Worm (Caenorhabditis elegans): ENCODE results near the gene ceh-38.
A peak's percentile ranks its signal among the peaks of the same experiment; 100 is the strongest.

Gene ceh-38

DNA sequence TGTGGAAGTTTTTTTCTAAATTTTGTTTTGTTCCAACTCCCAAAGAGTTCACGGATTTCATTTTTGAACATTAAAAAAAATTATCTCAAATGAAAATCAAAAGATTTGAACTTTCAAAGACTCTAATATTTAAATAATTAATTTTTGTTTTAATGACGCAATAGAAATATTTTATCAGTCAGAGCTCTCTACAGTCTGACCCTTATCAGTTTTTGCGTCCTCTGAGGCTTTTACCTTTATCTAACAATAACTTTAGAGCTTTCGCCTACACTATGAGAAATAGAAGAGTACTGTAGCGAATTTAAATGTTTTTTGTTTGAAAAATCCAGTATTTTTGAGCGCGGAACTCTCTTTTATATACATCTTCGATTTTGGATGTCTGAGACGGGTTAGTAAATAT, 32.5 kb upstream of the ceh-38 start, which contains the start of gene B0252.5:
B0252.5 (minus strand) TSS at position 17 of the 400 bp plus-strand sequence.
- peak; percentile 55 for TF ChIP-seq elt-2 (tag; optimal IDR thresholded peaks at IDR 0.05)
- no peak for TF ChIP-seq unc-39 (tag; optimal IDR thresholded peaks at IDR 0.05)
- peak; percentile 9 for TF ChIP-seq pqm-1 (tag; optimal IDR thresholded peaks at IDR 0.05)

DNA sequence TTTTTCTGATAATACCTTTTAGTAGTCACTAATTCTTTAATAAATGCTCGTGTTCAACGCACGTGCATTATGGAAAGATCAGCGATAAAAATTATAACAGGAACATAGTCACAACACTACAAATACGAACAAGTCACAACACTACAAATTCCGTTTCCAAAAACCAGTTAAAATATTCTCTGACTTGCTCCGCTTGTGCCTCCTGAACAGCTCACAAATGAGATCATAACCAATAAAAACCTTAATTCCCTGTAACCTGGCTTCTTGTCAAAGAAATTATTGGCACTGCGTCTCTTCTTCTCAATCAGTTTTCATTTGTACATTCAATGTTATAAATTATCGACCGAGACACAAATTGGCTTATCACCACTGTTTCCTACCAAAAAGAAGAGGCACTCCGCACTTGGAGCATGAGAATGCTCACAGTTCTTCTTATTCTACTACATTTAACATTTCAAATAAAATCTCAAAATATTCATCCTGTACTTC, 31.9 kb upstream of the ceh-38 start, which contains the start of gene B0252.1:
B0252.1 (plus strand) TSS at position 318 of the 489 bp plus-strand sequence.
- TF ChIP-seq pqm-1 (tag; optimal IDR thresholded peaks at IDR 0.05) (peak; percentile 26), elt-2 (tag; optimal IDR thresholded peaks at IDR 0.05) (peak; percentile 65), lsy-12 (tag; optimal IDR thresholded peaks at IDR 0.05) (no peak), unc-39 (tag; optimal IDR thresholded peaks at IDR 0.05) (no peak)

DNA sequence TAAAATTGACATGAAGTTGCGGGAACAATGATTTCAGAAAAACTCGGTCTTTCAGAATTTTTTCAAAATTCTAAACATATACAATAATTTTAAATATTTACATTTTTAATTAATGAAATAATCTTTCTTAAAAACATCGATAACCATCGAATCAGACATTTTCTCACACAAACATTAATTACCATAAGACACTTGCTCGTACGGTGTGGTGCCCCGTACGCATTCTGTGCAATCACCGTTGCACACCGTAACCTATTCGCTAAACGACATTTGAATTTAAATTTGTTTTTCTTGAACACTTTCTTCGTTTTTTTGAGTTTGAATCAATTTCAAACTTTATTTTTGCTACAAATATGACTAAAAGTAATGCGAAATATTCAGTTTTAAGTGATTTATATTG, 27.5 kb upstream of the ceh-38 start:
- TF ChIP-seq nhr-43 (tag; optimal IDR thresholded peaks at IDR 0.05; ENCODE audit: poor library complexity, severe bottlenecking) (no peak), skn-1 (tag; optimal IDR thresholded peaks at IDR 0.05) (no peak), nfya-1 (tag; optimal IDR thresholded peaks at IDR 0.05; ENCODE audit: insufficient read depth) (no peak), eor-1 (tag; optimal IDR thresholded peaks at IDR 0.05) (no peak), pha-4 (tag; optimal IDR thresholded peaks at IDR 0.05) (no peak), zag-1 (tag; optimal IDR thresholded peaks at IDR 0.05) (no peak), mdl-1 (tag; optimal IDR thresholded peaks at IDR 0.05) (no peak), daf-12 (tag; optimal IDR thresholded peaks at IDR 0.05) (no peak), ama-1 (optimal IDR thresholded peaks at IDR 0.05) (no peak), unc-62 (GFP tag; optimal IDR thresholded peaks at IDR 0.05) (no peak)

DNA sequence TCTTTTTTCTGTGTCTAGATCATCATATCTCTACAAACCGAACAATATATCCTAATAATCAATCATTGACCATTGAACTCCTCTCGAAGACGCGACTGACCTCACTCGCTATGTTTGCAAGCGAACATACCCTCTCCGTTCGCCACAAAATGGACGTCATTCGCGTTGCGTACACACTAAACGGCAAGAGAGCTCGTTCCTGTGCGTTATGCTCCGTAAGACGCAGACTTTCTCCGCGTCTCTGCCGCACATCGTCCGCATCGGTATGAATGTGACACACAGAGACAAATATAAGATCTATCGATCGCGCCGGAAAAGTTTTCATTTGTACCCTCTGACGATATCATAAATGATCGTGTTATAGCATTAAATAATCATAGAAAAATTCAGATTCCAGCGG, 25.3 kb upstream of the ceh-38 start:
- TF ChIP-seq fkh-10 (GFP tag; optimal IDR thresholded peaks at IDR 0.05), result no peak
- no peak for TF ChIP-seq unc-39 (tag; optimal IDR thresholded peaks at IDR 0.05)
- TF ChIP-seq tbx-2 (tag; optimal IDR thresholded peaks at IDR 0.05), result no peak
- TF ChIP-seq pqm-1 (tag; optimal IDR thresholded peaks at IDR 0.05), result no peak
- no peak for TF ChIP-seq lin-15B (tag; optimal IDR thresholded peaks at IDR 0.05)
- no peak for TF ChIP-seq nhr-28 (tag; optimal IDR thresholded peaks at IDR 0.05)
- TF ChIP-seq ztf-4 (tag; optimal IDR thresholded peaks at IDR 0.05), result no peak
- no peak for TF ChIP-seq nhr-12 (tag; optimal IDR thresholded peaks at IDR 0.05)
- no peak for TF ChIP-seq mml-1 (tag; optimal IDR thresholded peaks at IDR 0.05)
- TF ChIP-seq nhr-43 (tag; optimal IDR thresholded peaks at IDR 0.05; ENCODE audit: poor library complexity, severe bottlenecking), result no peak
- no peak for TF ChIP-seq zag-1 (tag; optimal IDR thresholded peaks at IDR 0.05)

DNA sequence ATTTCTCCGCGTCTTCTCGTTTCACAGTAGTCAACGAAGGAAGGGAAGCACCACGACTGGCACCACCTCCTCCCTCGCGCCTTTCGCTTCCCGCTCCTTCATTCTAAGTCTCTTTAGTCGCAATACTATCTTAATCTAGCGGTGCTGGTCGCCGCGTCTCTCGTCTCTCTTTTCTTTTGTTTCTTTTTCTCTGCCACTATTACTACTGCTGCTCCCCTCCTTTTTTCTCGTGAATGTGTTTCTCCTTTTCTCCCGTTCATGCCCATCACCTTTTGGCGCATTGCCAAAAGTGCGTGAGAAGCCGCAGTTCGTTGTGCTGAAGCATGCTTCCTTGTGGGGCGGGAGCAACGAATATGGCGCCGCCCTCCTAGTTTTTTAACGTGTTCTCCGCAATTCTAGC, 24.8 kb upstream of the ceh-38 start:
- peak; percentile 79 for TF ChIP-seq nfya-1 (tag; optimal IDR thresholded peaks at IDR 0.05; ENCODE audit: insufficient read depth)
- no peak for TF ChIP-seq nhr-11 (tag; optimal IDR thresholded peaks at IDR 0.05)
- peak; percentile 44 for TF ChIP-seq fkh-10 (GFP tag; optimal IDR thresholded peaks at IDR 0.05)
- TF ChIP-seq jun-1 (tag; optimal IDR thresholded peaks at IDR 0.05), result peak; percentile 88
- no peak for TF ChIP-seq ama-1 (optimal IDR thresholded peaks at IDR 0.05)
- TF ChIP-seq ztf-11 (tag; optimal IDR thresholded peaks at IDR 0.05), result no peak
- no peak for TF ChIP-seq unc-39 (tag; optimal IDR thresholded peaks at IDR 0.05)
- peak; percentile 59 for TF ChIP-seq egl-27 (tag; optimal IDR thresholded peaks at IDR 0.05)
- no peak for TF ChIP-seq daf-12 (tag; optimal IDR thresholded peaks at IDR 0.05)
- TF ChIP-seq hmg-11 (tag; optimal IDR thresholded peaks at IDR 0.05), result peak; percentile 86
- no peak for TF ChIP-seq sea-2 (GFP tag; optimal IDR thresholded peaks at IDR 0.05)
- TF ChIP-seq nhr-77 (tag; optimal IDR thresholded peaks at IDR 0.05), result no peak
- TF ChIP-seq nhr-25 (tag; optimal IDR thresholded peaks at IDR 0.05), result peak; percentile 37
- peak; percentile 23 for TF ChIP-seq R02D3.7 (tag; optimal IDR thresholded peaks at IDR 0.05)
- TF ChIP-seq nhr-43 (tag; optimal IDR thresholded peaks at IDR 0.05; ENCODE audit: poor library complexity, severe bottlenecking), result no peak
- peak; percentile 37 for TF ChIP-seq fos-1 (tag; optimal IDR thresholded peaks at IDR 0.05)
- peak; percentile 48 for TF ChIP-seq tbx-2 (tag; optimal IDR thresholded peaks at IDR 0.05)
- peak; percentile 68 for TF ChIP-seq pha-4 (tag; optimal IDR thresholded peaks at IDR 0.05)
- peak; percentile 38 for TF ChIP-seq lin-15B (tag; optimal IDR thresholded peaks at IDR 0.05)
- no peak for TF ChIP-seq nhr-12 (tag; optimal IDR thresholded peaks at IDR 0.05)
- no peak for TF ChIP-seq ZK546.5 (tag; optimal IDR thresholded peaks at IDR 0.05)
- TF ChIP-seq aly-2 (tag; optimal IDR thresholded peaks at IDR 0.05), result no peak
- TF ChIP-seq elt-1 (tag; optimal IDR thresholded peaks at IDR 0.05), result no peak
- TF ChIP-seq nhr-23 (tag; optimal IDR thresholded peaks at IDR 0.05), result peak; percentile 46
- peak; percentile 72 for TF ChIP-seq snpc-4 (tag; optimal IDR thresholded peaks at IDR 0.05)
- peak; percentile 6 for TF ChIP-seq unc-62 (GFP tag; optimal IDR thresholded peaks at IDR 0.05)
- no peak for TF ChIP-seq nhr-67 (tag; optimal IDR thresholded peaks at IDR 0.05)
- TF ChIP-seq eor-1 (tag; optimal IDR thresholded peaks at IDR 0.05), result no peak
- no peak for TF ChIP-seq nhr-76 (tag; optimal IDR thresholded peaks at IDR 0.05)
- TF ChIP-seq lin-39 (tag; optimal IDR thresholded peaks at IDR 0.05), result peak; percentile 60
- no peak for TF ChIP-seq nhr-28 (tag; optimal IDR thresholded peaks at IDR 0.05)
- peak; percentile 79 for TF ChIP-seq skn-1 (tag; optimal IDR thresholded peaks at IDR 0.05)
- peak; percentile 42 for TF ChIP-seq ceh-28 (tag; optimal IDR thresholded peaks at IDR 0.05)
- TF ChIP-seq mml-1 (tag; optimal IDR thresholded peaks at IDR 0.05), result no peak
- peak; percentile 56 for TF ChIP-seq pqm-1 (tag; optimal IDR thresholded peaks at IDR 0.05)
- no peak for TF ChIP-seq ztf-4 (tag; optimal IDR thresholded peaks at IDR 0.05)
- TF ChIP-seq lsy-12 (tag; optimal IDR thresholded peaks at IDR 0.05), result peak; percentile 33
- TF ChIP-seq ceh-16 (tag; optimal IDR thresholded peaks at IDR 0.05), result no peak
- TF ChIP-seq ceh-82 (tag; optimal IDR thresholded peaks at IDR 0.05), result no peak

Data from whole organism, L3 larva.